ENCODE assay signal across 5 fruit fly cellular contexts in the genomic region with DNA sequence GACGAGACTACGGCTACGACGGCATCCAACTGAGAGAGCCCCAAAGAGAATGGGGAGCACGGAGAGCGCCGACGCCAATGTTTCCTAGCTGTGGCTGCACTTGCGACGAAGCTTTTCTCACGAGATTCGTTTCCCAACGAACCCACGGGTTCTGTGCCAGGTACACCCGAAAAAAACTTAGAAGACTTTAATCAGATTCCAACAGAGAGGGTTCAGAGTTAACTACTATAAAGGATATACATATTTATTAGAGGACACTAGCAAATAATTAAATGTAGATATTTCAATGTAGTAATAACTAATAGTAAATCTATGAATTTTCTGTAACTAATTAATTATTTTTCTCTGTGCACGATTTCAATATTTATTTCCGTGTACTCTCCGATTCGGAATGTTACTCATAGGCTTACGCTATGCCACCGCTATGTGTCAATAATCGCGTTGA.
TF ChIP-seq lines count a peak whose summit lies in the region.

A gene (minus strand): TSS at position 31 of the 445 bp plus-strand sequence.

- TF ChIP-seq CTCF in whole organism, embryonic (GFP tag; optimal IDR thresholded peaks at IDR 0.05; lab: Kevin White, UChicago): no peak

TF ChIP-seq in whole organism, adult, 20 proteins besides CTCF, POLR2A, EP300 and RAD21:
- TF ChIP-seq Clk (GFP tag; optimal IDR thresholded peaks at IDR 0.05; lab: Kevin White, UChicago) (no peak), CG5204 (GFP tag; optimal IDR thresholded peaks at IDR 0.05; lab: Kevin White, UChicago) (peak; percentile 77), Hr96 (GFP tag; optimal IDR thresholded peaks at IDR 0.05; lab: Kevin White, UChicago) (peak; percentile 47), toe (GFP tag; optimal IDR thresholded peaks at IDR 0.05; lab: Kevin White, UChicago) (peak; percentile 33), CG33017 (tag; optimal IDR thresholded peaks at IDR 0.05; lab: Kevin White, UChicago) (peak; percentile 83), CG11617 (GFP tag; optimal IDR thresholded peaks at IDR 0.05; lab: Kevin White, UChicago) (peak; percentile 85), CG14711 (tag; optimal IDR thresholded peaks at IDR 0.05; lab: Kevin White, UChicago) (peak; percentile 19), bab1 (GFP tag; optimal IDR thresholded peaks at IDR 0.05; lab: Kevin White, UChicago) (no peak), CG12768 (GFP tag; optimal IDR thresholded peaks at IDR 0.05; lab: Kevin White, UChicago) (peak; percentile 44), CG7045 (GFP tag; optimal IDR thresholded peaks at IDR 0.05; lab: Kevin White, UChicago) (peak; percentile 59), Mnt (GFP tag; optimal IDR thresholded peaks at IDR 0.05; lab: Kevin White, UChicago) (no peak), kay (GFP tag; lab: Kevin White, UChicago; ENCODE audit: borderline replicate concordance) (peak; percentile 94), tj (GFP tag; optimal IDR thresholded peaks at IDR 0.05; lab: Kevin White, UChicago) (peak; percentile 36), CG7101 (tag; optimal IDR thresholded peaks at IDR 0.05; lab: Kevin White, UChicago) (peak; percentile 60)

TF ChIP-seq in whole organism, embryonic, 481 proteins besides CTCF, POLR2A, EP300 and RAD21 (continues in another document):
- TF ChIP-seq dmrt11E (tag; optimal IDR thresholded peaks at IDR 0.05; lab: Kevin White, UChicago) (no peak), pb (GFP tag; optimal IDR thresholded peaks at IDR 0.05; lab: Kevin White, UChicago) (no peak), NFAT (GFP tag; IDR thresholded peaks at IDR 0.05; lab: Robert Waterston, UW) (no peak), CG11456 (GFP tag; IDR thresholded peaks at IDR 0.05; lab: Robert Waterston, UW) (no peak), Adf1 (GFP tag; IDR thresholded peaks at IDR 0.05; lab: Robert Waterston, UW) (peak; percentile 25; the same call in 1 of the 2 replicates), amos (GFP tag; IDR thresholded peaks at IDR 0.05; lab: Robert Waterston, UW; ENCODE audit: partially characterized antibody) (no peak), Sox100B (GFP tag; optimal IDR thresholded peaks at IDR 0.05; lab: Kevin White, UChicago) (no peak), CG2202 (tag; optimal IDR thresholded peaks at IDR 0.05; lab: Kevin White, UChicago) (no peak), HLHmδ (GFP tag; optimal IDR thresholded peaks at IDR 0.05; lab: Kevin White, UChicago) (no peak), tx (GFP tag; optimal IDR thresholded peaks at IDR 0.05; lab: Kevin White, UChicago) (no peak), sob (GFP tag; IDR thresholded peaks at IDR 0.05; lab: Robert Waterston, UW) (peak; percentile 66), dysf (GFP tag; IDR thresholded peaks at IDR 0.05; lab: Robert Waterston, UW) (peak; percentile 68; the same call in 2 of the 3 replicates), CG31441 (GFP tag; IDR thresholded peaks at IDR 0.05; lab: Robert Waterston, UW) (peak; percentile 65), CG15011 (GFP tag; optimal IDR thresholded peaks at IDR 0.05; lab: Kevin White, UChicago) (no peak), Nf-YC (tag; optimal IDR thresholded peaks at IDR 0.05; lab: Kevin White, UChicago) (peak; percentile 38), vfl (GFP tag; optimal IDR thresholded peaks at IDR 0.05; lab: Kevin White, UChicago) (no peak), ftz-f1 (GFP tag; optimal IDR thresholded peaks at IDR 0.05; lab: Kevin White, UChicago) (no peak), CG10462 (GFP tag; optimal IDR thresholded peaks at IDR 0.05; lab: Kevin White, UChicago) (no peak)

TF ChIP-seq in whole organism, prepupa, 60 proteins besides CTCF, POLR2A, EP300 and RAD21 (continues in another document):
- TF ChIP-seq fd59A (GFP tag; optimal IDR thresholded peaks at IDR 0.05; lab: Kevin White, UChicago) (no peak), topi (GFP tag; optimal IDR thresholded peaks at IDR 0.05; lab: Kevin White, UChicago) (no peak), CG3919 (GFP tag; optimal IDR thresholded peaks at IDR 0.05; lab: Kevin White, UChicago) (no peak), ss (GFP tag; optimal IDR thresholded peaks at IDR 0.05; lab: Kevin White, UChicago) (no peak), CG31627 (GFP tag; optimal IDR thresholded peaks at IDR 0.05; lab: Kevin White, UChicago) (peak; percentile 10), pdm3 (GFP tag; optimal IDR thresholded peaks at IDR 0.05; lab: Kevin White, UChicago) (peak; percentile 49), CG8119 (GFP tag; IDR thresholded peaks at IDR 0.05; lab: Robert Waterston, UW) (peak; percentile 82), Smox (GFP tag; optimal IDR thresholded peaks at IDR 0.05; lab: Kevin White, UChicago) (no peak), cyc (GFP tag; optimal IDR thresholded peaks at IDR 0.05; lab: Kevin White, UChicago) (no peak), Eip78C (GFP tag; lab: Kevin White, UChicago) (peak; percentile 57), eg (GFP tag; IDR thresholded peaks at IDR 0.05; lab: Robert Waterston, UW) (peak; percentile 89), net (GFP tag; optimal IDR thresholded peaks at IDR 0.05; lab: Kevin White, UChicago) (peak; percentile 43), Blimp-1 (GFP tag; optimal IDR thresholded peaks at IDR 0.05; lab: Kevin White, UChicago) (no peak), CG32006 (GFP tag; optimal IDR thresholded peaks at IDR 0.05; lab: Kevin White, UChicago) (peak; percentile 76), Lpt (GFP tag; optimal IDR thresholded peaks at IDR 0.05; lab: Kevin White, UChicago) (no peak), Hr38 (GFP tag; optimal IDR thresholded peaks at IDR 0.05; lab: Kevin White, UChicago) (no peak), Sox15 (GFP tag; optimal IDR thresholded peaks at IDR 0.05; lab: Kevin White, UChicago) (no peak), CG4318 (GFP tag; optimal IDR thresholded peaks at IDR 0.05; lab: Kevin White, UChicago) (peak; percentile 34), Gug (GFP tag; IDR thresholded peaks at IDR 0.05; lab: Robert Waterston, UW) (peak; percentile 44; the same call in 1 of the 2 replicates), CG6276 (GFP tag; optimal IDR thresholded peaks at IDR 0.05; lab: Kevin White, UChicago) (peak; percentile 5)

TF ChIP-seq in whole organism, pupa, 21 proteins besides CTCF, POLR2A, EP300 and RAD21:
- TF ChIP-seq CG17806 (tag; optimal IDR thresholded peaks at IDR 0.05; lab: Kevin White, UChicago) (no peak), CG8159 (tag; optimal IDR thresholded peaks at IDR 0.05; lab: Kevin White, UChicago) (no peak), fd96Ca (GFP tag; IDR thresholded peaks at IDR 0.05; lab: Robert Waterston, UW) (peak; percentile 64; the same call in 2 of the 3 replicates), CG9948 (tag; optimal IDR thresholded peaks at IDR 0.05; lab: Kevin White, UChicago) (no peak), CG12605 (GFP tag; IDR thresholded peaks at IDR 0.05; lab: Robert Waterston, UW) (peak; percentile 68), Ets98B (GFP tag; IDR thresholded peaks at IDR 0.05; lab: Robert Waterston, UW) (peak; percentile 74), Snoo (tag; optimal IDR thresholded peaks at IDR 0.05; lab: Kevin White, UChicago) (no peak), CG34367 (tag; optimal IDR thresholded peaks at IDR 0.05; lab: Kevin White, UChicago) (peak; percentile 18), EcR (GFP tag; optimal IDR thresholded peaks at IDR 0.05; lab: Kevin White, UChicago) (no peak), CG15710 (tag; optimal IDR thresholded peaks at IDR 0.05; lab: Kevin White, UChicago) (peak; percentile 37), CG10348 (GFP tag; IDR thresholded peaks at IDR 0.05; lab: Robert Waterston, UW) (no peak), CG13204 (GFP tag; optimal IDR thresholded peaks at IDR 0.05; lab: Kevin White, UChicago) (no peak), CG32121 (GFP tag; IDR thresholded peaks at IDR 0.05; lab: Robert Waterston, UW) (peak; percentile 90), D1 (tag; optimal IDR thresholded peaks at IDR 0.05; lab: Kevin White, UChicago) (no peak), CG14655 (GFP tag; optimal IDR thresholded peaks at IDR 0.05; lab: Kevin White, UChicago) (peak; percentile 23), Pif1B (GFP tag; optimal IDR thresholded peaks at IDR 0.05; lab: Kevin White, UChicago) (peak; percentile 22), rn (GFP tag; IDR thresholded peaks at IDR 0.05; lab: Robert Waterston, UW) (peak; percentile 36; the same call in 1 of the 2 replicates), CG4496 (GFP tag; IDR thresholded peaks at IDR 0.05; lab: Robert Waterston, UW) (peak; percentile 83), gl (tag; optimal IDR thresholded peaks at IDR 0.05; lab: Kevin White, UChicago) (no peak), Pif1A (GFP tag; optimal IDR thresholded peaks at IDR 0.05; lab: Kevin White, UChicago) (peak; percentile 12), CG8301 (tag; optimal IDR thresholded peaks at IDR 0.05; lab: Kevin White, UChicago) (peak; percentile 27)

TF ChIP-seq in whole organism, wandering third instar larva, 38 proteins besides CTCF, POLR2A, EP300 and RAD21 (continues in another document):
- peak; percentile 38 to 55 for TF ChIP-seq dl (GFP tag; optimal IDR thresholded peaks at IDR 0.05; lab: Kevin White, UChicago; ENCODE audit: insufficient read depth in 1 of 2, partially characterized antibody in 2 of 2)
- peak; percentile 50 for TF ChIP-seq OdsH (GFP tag; optimal IDR thresholded peaks at IDR 0.05; lab: Kevin White, UChicago)
- TF ChIP-seq Hnf4 (GFP tag; optimal IDR thresholded peaks at IDR 0.05; lab: Kevin White, UChicago): no peak
- no peak for TF ChIP-seq brk (GFP tag; optimal IDR thresholded peaks at IDR 0.05; lab: Kevin White, UChicago)
- peak; percentile 29 for TF ChIP-seq sv (GFP tag; optimal IDR thresholded peaks at IDR 0.05; lab: Kevin White, UChicago)
- TF ChIP-seq lola (GFP tag; optimal IDR thresholded peaks at IDR 0.05; lab: Kevin White, UChicago): no peak
- peak; percentile 10 for TF ChIP-seq h (GFP tag; optimal IDR thresholded peaks at IDR 0.05; lab: Kevin White, UChicago)
- no peak for TF ChIP-seq psq (GFP tag; optimal IDR thresholded peaks at IDR 0.05; lab: Kevin White, UChicago)
- TF ChIP-seq foxo (GFP tag; optimal IDR thresholded peaks at IDR 0.05; lab: Kevin White, UChicago): peak in 1 of 2 experiments; percentile 34
- TF ChIP-seq pan (optimal IDR thresholded peaks at IDR 0.05; lab: Kevin White, UChicago): no peak
- TF ChIP-seq Mio (GFP tag; optimal IDR thresholded peaks at IDR 0.05; lab: Kevin White, UChicago): no peak
- TF ChIP-seq Hr83 (GFP tag; optimal IDR thresholded peaks at IDR 0.05; lab: Kevin White, UChicago; ENCODE audit: poor library complexity, severe bottlenecking): no peak
- TF ChIP-seq Sp1 (GFP tag; optimal IDR thresholded peaks at IDR 0.05; lab: Kevin White, UChicago): no peak
- peak; percentile 16 for TF ChIP-seq tai (GFP tag; optimal IDR thresholded peaks at IDR 0.05; lab: Kevin White, UChicago)
- TF ChIP-seq ey (GFP tag; optimal IDR thresholded peaks at IDR 0.05; lab: Kevin White, UChicago): no peak
- peak; percentile 14 for TF ChIP-seq fru (GFP tag; optimal IDR thresholded peaks at IDR 0.05; lab: Kevin White, UChicago)
- no peak for TF ChIP-seq Jra (GFP tag; optimal IDR thresholded peaks at IDR 0.05; lab: Kevin White, UChicago)
- no peak for TF ChIP-seq br (GFP tag; optimal IDR thresholded peaks at IDR 0.05; lab: Kevin White, UChicago)
- peak; percentile 54 for TF ChIP-seq rgr (GFP tag; optimal IDR thresholded peaks at IDR 0.05; lab: Kevin White, UChicago)
- no peak for TF ChIP-seq usp (GFP tag; optimal IDR thresholded peaks at IDR 0.05; lab: Kevin White, UChicago)
- no peak for TF ChIP-seq CrebA (GFP tag; optimal IDR thresholded peaks at IDR 0.05; lab: Kevin White, UChicago; ENCODE audit: borderline replicate concordance)
- no peak for TF ChIP-seq GATAd (GFP tag; optimal IDR thresholded peaks at IDR 0.05; lab: Kevin White, UChicago)
